Fruit fly (Drosophila melanogaster) whole organism, embryonic: Measurements from ENCODE around the gene esc.

Experiments used
- Awh ChIP-seq: fragments of 200-800 bp; sonication (Bioruptor generic); IDR thresholded peaks from 2 replicates; pipeline ENCODE4, ENCODE4 v1.3.6; 2022; ENCODE audit warnings: missing biosample characterization, missing genetic modification characterization
- BtbVII ChIP-seq: fragments of 200-800 bp; sonication (Bioruptor generic); optimal IDR thresholded peaks from 3 replicates; lab custom pipeline; 2017; ENCODE audit warnings: missing biosample characterization, mild to moderate bottlenecking, missing genetic modification characterization
- Bteb2 ChIP-seq: fragments of 200-800 bp; sonication (Bioruptor generic); optimal IDR thresholded peaks from 2 replicates; lab custom pipeline; 2016; ENCODE audit warnings: missing biosample characterization, missing genetic modification characterization
- CG1024 ChIP-seq: fragments of 200-800 bp; sonication (Bioruptor generic); IDR thresholded peaks from 2 replicates; pipeline ENCODE4 v1.3.6; 2022; ENCODE audit warnings: missing biosample characterization, missing genetic modification characterization
- CG11247 ChIP-seq: fragments of 200-800 bp; sonication (Bioruptor generic); IDR thresholded peaks from 2 replicates; pipeline ENCODE4 v1.3.6; 2022; ENCODE audit warnings: missing biosample characterization, missing genetic modification characterization
- CG12236 ChIP-seq: fragments of 200-800 bp; sonication (Bioruptor generic); optimal IDR thresholded peaks from 2 replicates; lab custom pipeline; 2016; ENCODE audit warnings: missing biosample characterization, missing genetic modification characterization
- CG13296 ChIP-seq: fragments of 200-800 bp; sonication (Bioruptor generic); optimal IDR thresholded peaks from 3 replicates; lab custom pipeline; 2018; ENCODE audit warnings: missing biosample characterization, mild to moderate bottlenecking, missing genetic modification characterization
- CG14667 ChIP-seq: fragments of 200-800 bp; sonication (Bioruptor generic); IDR thresholded peaks from 2 replicates; pipeline ENCODE4 v1.3.6; 2022; ENCODE audit warnings: missing biosample characterization, missing genetic modification characterization
- CG1529 ChIP-seq: fragments of 200-800 bp; sonication (Bioruptor generic); optimal IDR thresholded peaks from 3 replicates; lab custom pipeline; 2018; ENCODE audit warnings: missing biosample characterization, missing genetic modification characterization
- CG15479 ChIP-seq: fragments of 200-800 bp; sonication (Bioruptor generic); optimal IDR thresholded peaks from 3 replicates; lab custom pipeline; 2019; ENCODE audit warnings: missing biosample characterization, mild to moderate bottlenecking, missing genetic modification characterization, moderate library complexity
- CG1792 ChIP-seq: fragments of 200-800 bp; sonication (Bioruptor generic); optimal IDR thresholded peaks from 2 replicates; lab custom pipeline; 2016; ENCODE audit warnings: missing biosample characterization, missing genetic modification characterization
- CG1832 ChIP-seq: fragments of 200-800 bp; sonication (Bioruptor generic); optimal IDR thresholded peaks from 2 replicates; lab custom pipeline; 2017; ENCODE audit warnings: missing biosample characterization, mild to moderate bottlenecking, missing genetic modification characterization, inconsistent platforms
- CG18476 ChIP-seq: fragments of 200-800 bp; sonication (Bioruptor generic); optimal IDR thresholded peaks from 2 replicates; lab custom pipeline; 2016; ENCODE audit warnings: missing biosample characterization, mild to moderate bottlenecking, missing genetic modification characterization
- CG18619 ChIP-seq: fragments of 200-800 bp; sonication (Bioruptor generic); optimal IDR thresholded peaks from 3 replicates; lab custom pipeline; 2017; ENCODE audit warnings: missing biosample characterization, mild to moderate bottlenecking, missing genetic modification characterization
- CG2129 ChIP-seq: fragments of 200-800 bp; sonication (Bioruptor generic); IDR thresholded peaks from 2 replicates; pipeline ENCODE4 v1.3.6; 2022; ENCODE audit warnings: missing biosample characterization, missing genetic modification characterization; ENCODE audit not compliant: partially characterized antibody
- CG30020 ChIP-seq: fragments of 200-800 bp; optimal IDR thresholded peaks from 2 replicates; lab custom pipeline; 2019; ENCODE audit warnings: missing biosample characterization, mild to moderate bottlenecking, missing genetic modification characterization, moderate library complexity
- CG31224 ChIP-seq: fragments of 200-800 bp; sonication (Bioruptor generic); IDR thresholded peaks from 2 replicates; pipeline ENCODE4 v1.3.6; 2022; ENCODE audit warnings: missing biosample characterization, missing genetic modification characterization
- CG31441 ChIP-seq: fragments of 200-800 bp; sonication (Bioruptor generic); IDR thresholded peaks from 2 replicates; pipeline ENCODE4 v1.3.6; 2022; ENCODE audit warnings: missing biosample characterization, missing genetic modification characterization
- CG3281 ChIP-seq: fragments of 200-800 bp; sonication (Bioruptor generic); optimal IDR thresholded peaks from 3 replicates; lab custom pipeline; 2017; ENCODE audit warnings: missing biosample characterization, mild to moderate bottlenecking, missing genetic modification characterization
- CG4282 ChIP-seq: fragments of 200-800 bp; sonication (Bioruptor generic); optimal IDR thresholded peaks from 2 replicates; lab custom pipeline; 2016; ENCODE audit warnings: missing biosample characterization, missing genetic modification characterization
- CG6175 ChIP-seq: fragments of 200-800 bp; sonication (Bioruptor generic); IDR thresholded peaks from 3 replicates; pipeline ENCODE4 v1.3.6; 2022; ENCODE audit warnings: missing biosample characterization, missing genetic modification characterization
- CG6683 ChIP-seq: fragments of 200-800 bp; sonication (Bioruptor generic); optimal IDR thresholded peaks from 2 replicates; lab custom pipeline; 2017; ENCODE audit warnings: missing biosample characterization, mild to moderate bottlenecking, missing genetic modification characterization, missing genetic modification reagents
- CG7928 ChIP-seq: fragments of 200-800 bp; sonication (Bioruptor generic); optimal IDR thresholded peaks from 2 replicates; lab custom pipeline; 2017; ENCODE audit warnings: missing biosample characterization, mild to moderate bottlenecking, missing genetic modification characterization
- CG7987 ChIP-seq: fragments of 200-800 bp; sonication (Bioruptor generic); optimal IDR thresholded peaks from 2 replicates; lab custom pipeline; 2018; ENCODE audit warnings: missing biosample characterization, mild to moderate bottlenecking, missing genetic modification characterization, moderate library complexity
- CG8281 ChIP-seq: fragments of 200-800 bp; sonication (Bioruptor generic); optimal IDR thresholded peaks from 2 replicates; lab custom pipeline; 2018; ENCODE audit warnings: missing biosample characterization, mild to moderate bottlenecking, missing genetic modification characterization, moderate library complexity
- Chrac-16 ChIP-seq: fragments of 200-800 bp; sonication (Bioruptor generic); optimal IDR thresholded peaks from 3 replicates; lab custom pipeline; 2016; ENCODE audit warnings: missing biosample characterization, missing genetic modification characterization
- Ets65A ChIP-seq: fragments of 200-800 bp; sonication (Bioruptor generic); peaks from one replicate; lab custom pipeline; 2016; ENCODE audit warnings: missing biosample characterization, missing genetic modification characterization
- Fer1 ChIP-seq: fragments of 200-800 bp; sonication (Bioruptor generic); optimal IDR thresholded peaks from 2 replicates; lab custom pipeline; 2017; ENCODE audit warnings: missing biosample characterization, mild to moderate bottlenecking, missing genetic modification characterization
- Hey ChIP-seq: fragments of 200-800 bp; sonication (Bioruptor generic); optimal IDR thresholded peaks from 3 replicates; lab custom pipeline; 2018; ENCODE audit warnings: missing biosample characterization, mild to moderate bottlenecking, missing genetic modification characterization
- Lhr ChIP-seq: fragments of 200-800 bp; sonication (Bioruptor generic); optimal IDR thresholded peaks from 3 replicates; lab custom pipeline; 2017; ENCODE audit warnings: mild to moderate bottlenecking, missing biosample characterization, missing genetic modification reagents, missing genetic modification characterization
- Mrtf ChIP-seq: fragments of 200-800 bp; sonication (Bioruptor generic); IDR thresholded peaks from 3 replicates; pipeline ENCODE4 v1.3.6; 2022; ENCODE audit warnings: missing biosample characterization, missing genetic modification characterization
- Rfx ChIP-seq: fragments of 200-800 bp; sonication (Bioruptor generic); IDR thresholded peaks from 2 replicates; pipeline ENCODE4 v1.3.6; 2022; ENCODE audit warnings: missing biosample characterization, missing genetic modification characterization
- Ssrp ChIP-seq: fragments of 200-800 bp; sonication (Bioruptor generic); optimal IDR thresholded peaks from 2 replicates; lab custom pipeline; 2018; ENCODE audit warnings: missing biosample characterization, mild to moderate bottlenecking, missing genetic modification characterization, moderate library complexity
- TFAM ChIP-seq: fragments of 200-800 bp; sonication (Bioruptor generic); optimal IDR thresholded peaks from 2 replicates; lab custom pipeline; 2017; ENCODE audit warnings: missing biosample characterization, missing genetic modification characterization, inconsistent platforms
- Usf ChIP-seq: fragments of 200-800 bp; sonication (Bioruptor generic); optimal IDR thresholded peaks from 2 replicates; lab custom pipeline; 2017; ENCODE audit warnings: missing genotype, missing biosample characterization, missing genetic modification characterization
- ab ChIP-seq: fragments of 200-800 bp; sonication (Bioruptor generic); optimal IDR thresholded peaks from 2 replicates; lab custom pipeline; 2016; ENCODE audit warnings: missing biosample characterization, missing genetic modification characterization
- ato ChIP-seq: fragments of 200-800 bp; sonication (Bioruptor generic); IDR thresholded peaks from 2 replicates; pipeline ENCODE4 v1.3.6; 2022; ENCODE audit warnings: missing biosample characterization, missing genetic modification characterization; ENCODE audit not compliant: partially characterized antibody
- bcd ChIP-seq: fragments of 200-800 bp; sonication (Bioruptor generic); optimal IDR thresholded peaks from 2 replicates; lab custom pipeline; 2017; ENCODE audit warnings: missing biosample characterization, mild to moderate bottlenecking, missing genetic modification characterization
- btn ChIP-seq: fragments of 200-800 bp; sonication (Bioruptor generic); optimal IDR thresholded peaks from 2 replicates; lab custom pipeline; 2016; ENCODE audit warnings: missing biosample characterization, missing genetic modification characterization
- chif ChIP-seq, 2 experiments: fragments of 200-800 bp; sonication (Bioruptor generic); optimal IDR thresholded peaks; 3 replicates each; lab custom pipeline; 2016; ENCODE audit warnings: missing biosample characterization in 2 of 2, missing genetic modification characterization in 2 of 2
- danr ChIP-seq: fragments of 200-800 bp; sonication (Bioruptor generic); IDR thresholded peaks from 2 replicates; pipeline ENCODE4 v1.3.6; 2022; ENCODE audit warnings: missing biosample characterization, missing genetic modification characterization
- dysf ChIP-seq: fragments of 200-800 bp; sonication (Bioruptor generic); IDR thresholded peaks from 3 replicates; pipeline ENCODE4 v1.3.6; 2022; ENCODE audit warnings: missing biosample characterization, missing genetic modification characterization
- ems ChIP-seq: fragments of 200-800 bp; sonication (Bioruptor generic); optimal IDR thresholded peaks from 3 replicates; lab custom pipeline; 2016; ENCODE audit warnings: missing biosample characterization, missing genetic modification characterization
- esg ChIP-seq: fragments of 200-800 bp; sonication (Bioruptor generic); conservative IDR thresholded peaks from 2 replicates; pipeline ENCODE4 v1.3.6; 2022; ENCODE audit warnings: missing biosample characterization, missing genetic modification characterization
- kni ChIP-seq: fragments of 200-800 bp; sonication (Bioruptor generic); optimal IDR thresholded peaks from 3 replicates; lab custom pipeline; 2017; ENCODE audit warnings: mild to moderate bottlenecking, missing biosample characterization, missing genetic modification reagents, missing genetic modification characterization
- lmd ChIP-seq: fragments of 200-800 bp; sonication (Bioruptor generic); IDR thresholded peaks from 2 replicates; pipeline ENCODE4 v1.3.6; 2022; ENCODE audit warnings: missing biosample characterization, missing genetic modification characterization
- nau ChIP-seq: fragments of 200-800 bp; sonication (Bioruptor generic); optimal IDR thresholded peaks from 3 replicates; lab custom pipeline; 2017; ENCODE audit warnings: missing biosample characterization, mild to moderate bottlenecking, missing genetic modification characterization, missing genetic modification reagents
- org-1 ChIP-seq: fragments of 200-800 bp; sonication (Bioruptor generic); optimal IDR thresholded peaks from 2 replicates; lab custom pipeline; 2017; ENCODE audit warnings: missing biosample characterization, missing genetic modification characterization
- pan ChIP-seq, 4 experiments: fragments of >200 bp in 3 of 4; fragments of 200-800 bp in 1 of 4; sonication (Bioruptor generic) in 1 of 4; optimal IDR thresholded peaks in 3 of 4; IDR thresholded peaks in 1 of 4; 2 replicates each; pipeline versions ENCODE4 v1.3.6 to Lab custom; 2017 to 2022; ENCODE audit warnings: missing biosample characterization in 2 of 4, missing genetic modification characterization in 2 of 4, mixed read lengths in 1 of 4
- ranshi ChIP-seq: fragments of 200-800 bp; sonication (Bioruptor generic); IDR thresholded peaks from 2 replicates; pipeline ENCODE4 v1.3.6; 2022; ENCODE audit warnings: missing biosample characterization, missing genetic modification characterization
- seq ChIP-seq: fragments of 200-800 bp; sonication (Bioruptor generic); IDR thresholded peaks from 2 replicates; pipeline ENCODE4 v1.3.6; 2022; ENCODE audit warnings: missing biosample characterization, missing genetic modification characterization

Gene esc

dm6 chr2L:11816376-11816775, 12.8 kb downstream of the esc start (continued):
- peak; percentile 87 for TF ChIP-seq Usf (GFP tag; lab: Kevin White, UChicago)
- TF ChIP-seq CG3281 = peak; percentile 95
- TF ChIP-seq CG7987 (GFP tag; lab: Kevin White, UChicago) = peak; percentile 97
- TF ChIP-seq btn = peak; percentile 97
- peak; percentile 91 for TF ChIP-seq org-1 (GFP tag; lab: Kevin White, UChicago)
- TF ChIP-seq CG1792 (GFP tag; lab: Kevin White, UChicago) = peak; percentile 91
- no peak for TF ChIP-seq ato
- peak; percentile 96 for TF ChIP-seq BtbVII
- peak; percentile 90 for TF ChIP-seq CG11247 (GFP tag; lab: Robert Waterston, UW)
- TF ChIP-seq CG31441 = peak; percentile 96
- TF ChIP-seq kni (GFP tag; lab: Kevin White, UChicago) = peak; percentile 96
- peak; percentile 82 for TF ChIP-seq CG4282 (GFP tag; lab: Kevin White, UChicago)
- peak; percentile 88 for TF ChIP-seq Hey (tag; lab: Kevin White, UChicago)
- TF ChIP-seq CG12236 (GFP tag; lab: Kevin White, UChicago) = peak; percentile 96
- TF ChIP-seq seq (GFP tag; lab: Robert Waterston, UW) = peak; percentile 76
- peak; percentile 97 for TF ChIP-seq Lhr (GFP tag; lab: Kevin White, UChicago)
- TF ChIP-seq Awh = peak; percentile 96
- TF ChIP-seq CG15479 (GFP tag; lab: Kevin White, UChicago) = peak; percentile 74
- peak; percentile 32 for TF ChIP-seq CG1832 (GFP tag; lab: Kevin White, UChicago)
- peak; percentile 83 for TF ChIP-seq Bteb2 (GFP tag; lab: Kevin White, UChicago)
- peak; percentile 94 for TF ChIP-seq CG1024 (GFP tag; lab: Robert Waterston, UW)
- peak; percentile 42 for TF ChIP-seq esg (GFP tag; lab: Robert Waterston, UW)
- peak; percentile 81 for TF ChIP-seq Ssrp (tag; lab: Kevin White, UChicago)
- peak; percentile 76; the same call in 1 of the 2 replicates for TF ChIP-seq CG14667 (GFP tag; lab: Robert Waterston, UW)
- TF ChIP-seq CG18476 (GFP tag; lab: Kevin White, UChicago) = peak; percentile 84
- TF ChIP-seq chif (GFP tag; optimal IDR thresholded peaks at IDR 0.05; lab: Kevin White, UChicago) = peak; percentile 95 to 96
- TF ChIP-seq ems (GFP tag; lab: Kevin White, UChicago) = peak; percentile 91
- no peak for TF ChIP-seq CG2129 (GFP tag; lab: Robert Waterston, UW)
- TF ChIP-seq CG6683 (GFP tag; lab: Kevin White, UChicago) = peak; percentile 90
- TF ChIP-seq TFAM (GFP tag; lab: Kevin White, UChicago) = peak; percentile 92
- peak; percentile 79 for TF ChIP-seq danr
- TF ChIP-seq lmd = peak; percentile 78
- peak; percentile 99 for TF ChIP-seq Ets65A (GFP tag; lab: Kevin White, UChicago)
- TF ChIP-seq Chrac-16 = peak; percentile 91
- TF ChIP-seq CG31224 (GFP tag; lab: Robert Waterston, UW) = peak; percentile 68
- peak; percentile 78 for TF ChIP-seq CG6175 (GFP tag; lab: Robert Waterston, UW)
- peak; percentile 91 for TF ChIP-seq Rfx (GFP tag; lab: Robert Waterston, UW)
- no peak for TF ChIP-seq pan (optimal IDR thresholded peaks at IDR 0.05; lab: Kevin White, UChicago)
- TF ChIP-seq pan (GFP tag; optimal IDR thresholded peaks at IDR 0.05 in 1 of 2, IDR thresholded peaks at IDR 0.05 in 1 of 2) = peak in 1 of 2 experiments; percentile 89
- TF ChIP-seq nau (GFP tag; lab: Kevin White, UChicago) = peak; percentile 96
- peak; percentile 84 for TF ChIP-seq CG8281 (tag; lab: Kevin White, UChicago)
- TF ChIP-seq CG30020 (tag; lab: Kevin White, UChicago) = peak; percentile 48
- TF ChIP-seq CG13296 (GFP tag; lab: Kevin White, UChicago) = peak; percentile 93
- TF ChIP-seq ranshi = peak; percentile 89
- TF ChIP-seq bcd = peak; percentile 97
- TF ChIP-seq CG7928 = peak; percentile 68
- peak; percentile 87; the same call in 2 of the 3 replicates for TF ChIP-seq Mrtf (GFP tag; lab: Robert Waterston, UW)
- TF ChIP-seq CG18619 (GFP tag; lab: Kevin White, UChicago) = peak; percentile 96
- TF ChIP-seq Fer1 (GFP tag; lab: Kevin White, UChicago) = peak; percentile 96
- peak; percentile 96 for TF ChIP-seq CG1529 (GFP tag; lab: Kevin White, UChicago)
- peak; percentile 38 for TF ChIP-seq ab
- TF ChIP-seq dysf (GFP tag; lab: Robert Waterston, UW) = peak; percentile 86
